Fruit fly (Drosophila melanogaster) whole organism, embryonic: ENCODE results near the gene CycG.
A peak's percentile ranks its signal among the peaks of the same experiment; 100 is the strongest.

ENCODE experiments used
- Antp ChIP-seq: fragments of 200-800 bp; sonication (Bioruptor generic); optimal IDR thresholded peaks from 3 replicates; lab custom pipeline; 2016; ENCODE audit warnings: missing biosample characterization, missing genetic modification characterization
- Awh ChIP-seq: fragments of 200-800 bp; sonication (Bioruptor generic); IDR thresholded peaks from 2 replicates; pipeline ENCODE4, ENCODE4 v1.3.6; 2022; ENCODE audit warnings: missing biosample characterization, missing genetic modification characterization
- Bdp1 ChIP-seq: fragments of 200-800 bp; sonication (Bioruptor generic); optimal IDR thresholded peaks from 3 replicates; lab custom pipeline; 2016; ENCODE audit warnings: missing biosample characterization, missing genetic modification characterization
- CG10366 ChIP-seq: fragments of 200-800 bp; sonication (Bioruptor generic); IDR thresholded peaks from 2 replicates; pipeline ENCODE4 v1.3.6; 2022; ENCODE audit warnings: missing biosample characterization, missing genetic modification characterization
- CG11695 ChIP-seq: fragments of 200-800 bp; sonication (Bioruptor generic); IDR thresholded peaks from 3 replicates; pipeline ENCODE4 v1.3.6; 2022; ENCODE audit warnings: missing biosample characterization, missing genetic modification characterization
- CG13287 ChIP-seq: fragments of 200-800 bp; sonication (Bioruptor generic); IDR thresholded peaks from 2 replicates; pipeline ENCODE4 v1.3.6; 2022; ENCODE audit warnings: missing biosample characterization, missing genetic modification characterization; ENCODE audit not compliant: partially characterized antibody
- CG15269 ChIP-seq: fragments of 200-800 bp; sonication (Bioruptor generic); optimal IDR thresholded peaks from 2 replicates; lab custom pipeline; 2018; ENCODE audit warnings: missing biosample characterization, mild to moderate bottlenecking, missing genetic modification characterization, moderate library complexity
- CG15514 ChIP-seq: fragments of 200-800 bp; sonication (Bioruptor generic); optimal IDR thresholded peaks from 3 replicates; lab custom pipeline; 2017; ENCODE audit warnings: missing biosample characterization, missing genetic modification characterization, mild to moderate bottlenecking, moderate library complexity, missing genetic modification reagents
- CG16815 ChIP-seq: fragments of 200-800 bp; sonication (Bioruptor generic); optimal IDR thresholded peaks from 3 replicates; lab custom pipeline; 2017; ENCODE audit warnings: missing biosample characterization, mild to moderate bottlenecking, missing genetic modification characterization
- CG17912 ChIP-seq: fragments of 200-800 bp; sonication (Bioruptor generic); optimal IDR thresholded peaks from 2 replicates; lab custom pipeline; 2018; ENCODE audit warnings: missing biosample characterization, mild to moderate bottlenecking, missing genetic modification characterization
- CG18619 ChIP-seq: fragments of 200-800 bp; sonication (Bioruptor generic); optimal IDR thresholded peaks from 3 replicates; lab custom pipeline; 2017; ENCODE audit warnings: missing biosample characterization, mild to moderate bottlenecking, missing genetic modification characterization
- CG2678 ChIP-seq: fragments of 200-800 bp; sonication (Bioruptor generic); optimal IDR thresholded peaks from 3 replicates; lab custom pipeline; 2019; ENCODE audit warnings: missing biosample characterization, mild to moderate bottlenecking, missing genetic modification characterization, moderate library complexity
- CG2875 ChIP-seq: fragments of 200-800 bp; sonication (Bioruptor generic); optimal IDR thresholded peaks from 2 replicates; lab custom pipeline; 2017; ENCODE audit warnings: missing biosample characterization, mild to moderate bottlenecking, missing genetic modification characterization, missing genetic modification reagents
- CG33557 ChIP-seq: fragments of 200-800 bp; sonication (Bioruptor generic); optimal IDR thresholded peaks from 2 replicates; lab custom pipeline; 2019; ENCODE audit warnings: missing biosample characterization, mild to moderate bottlenecking, missing genetic modification characterization, moderate library complexity
- CG3407 ChIP-seq: fragments of 200-800 bp; sonication (Bioruptor generic); optimal IDR thresholded peaks from 2 replicates; lab custom pipeline; 2018; ENCODE audit warnings: missing biosample characterization, mild to moderate bottlenecking, missing genetic modification characterization
- CG34376 ChIP-seq: fragments of 200-800 bp; sonication (Bioruptor generic); optimal IDR thresholded peaks from 2 replicates; lab custom pipeline; 2018; ENCODE audit warnings: missing biosample characterization, mild to moderate bottlenecking, missing genetic modification characterization
- CG6765 ChIP-seq: fragments of 200-800 bp; sonication (Bioruptor generic); optimal IDR thresholded peaks from 3 replicates; lab custom pipeline; 2017; ENCODE audit warnings: missing biosample characterization, mild to moderate bottlenecking, missing genetic modification characterization
- CG7928 ChIP-seq: fragments of 200-800 bp; sonication (Bioruptor generic); optimal IDR thresholded peaks from 2 replicates; lab custom pipeline; 2017; ENCODE audit warnings: missing biosample characterization, mild to moderate bottlenecking, missing genetic modification characterization
- CG7963 ChIP-seq: fragments of 200-800 bp; sonication (Bioruptor generic); IDR thresholded peaks from 3 replicates; pipeline ENCODE4 v1.3.6; 2022; ENCODE audit warnings: missing biosample characterization, missing genetic modification characterization; ENCODE audit not compliant: partially characterized antibody
- CG8290 ChIP-seq, 3 experiments: fragments of 200-800 bp; sonication (Bioruptor generic); optimal IDR thresholded peaks; 2 replicates each; lab custom pipeline; 2016 to 2019; ENCODE audit warnings: missing biosample characterization in 3 of 3, missing genetic modification characterization in 3 of 3, mild to moderate bottlenecking in 2 of 3, moderate library complexity in 1 of 3
- Camta ChIP-seq: fragments of 200-800 bp; sonication (Bioruptor generic); optimal IDR thresholded peaks from 2 replicates; lab custom pipeline; 2016; ENCODE audit warnings: missing biosample characterization, missing genetic modification characterization
- Deaf1 ChIP-seq: fragments of 200-800 bp; optimal IDR thresholded peaks from 3 replicates; lab custom pipeline; 2019; ENCODE audit warnings: missing biosample characterization, mild to moderate bottlenecking, missing genetic modification characterization, moderate library complexity
- Dip2 ChIP-seq: fragments of 200-800 bp; sonication (Bioruptor generic); IDR thresholded peaks from 2 replicates; pipeline ENCODE4 v1.3.6; 2022; ENCODE audit warnings: missing biosample characterization, missing genetic modification characterization
- Doc3 ChIP-seq: fragments of 200-800 bp; sonication (Bioruptor generic); IDR thresholded peaks from 3 replicates; pipeline ENCODE4 v1.3.6; 2022; ENCODE audit warnings: missing biosample characterization, missing genetic modification characterization; ENCODE audit not compliant: partially characterized antibody
- Hand ChIP-seq: fragments of 200-800 bp; sonication (Bioruptor generic); optimal IDR thresholded peaks from 2 replicates; lab custom pipeline; 2017; ENCODE audit warnings: mild to moderate bottlenecking, missing biosample characterization, missing genetic modification reagents, missing genetic modification characterization
- Hr51 ChIP-seq, 2 experiments: fragments of 200-800 bp; sonication (Bioruptor generic); optimal IDR thresholded peaks; 2 replicates in 1 of 2; 3 replicates in 1 of 2; lab custom pipeline; 2016 to 2018; ENCODE audit warnings: missing biosample characterization in 2 of 2, missing genetic modification characterization in 2 of 2, mild to moderate bottlenecking in 1 of 2, moderate library complexity in 1 of 2
- Jarid2 ChIP-seq: fragments of 200-800 bp; sonication (Bioruptor generic); optimal IDR thresholded peaks from 3 replicates; lab custom pipeline; 2017; ENCODE audit warnings: mild to moderate bottlenecking, missing biosample characterization, missing genetic modification reagents, missing genetic modification characterization
- Kr ChIP-seq: fragments of 200-800 bp; sonication (Bioruptor generic); optimal IDR thresholded peaks from 2 replicates; lab custom pipeline; 2017; ENCODE audit warnings: missing biosample characterization, mild to moderate bottlenecking, missing genetic modification characterization
- NFAT ChIP-seq: fragments of 200-800 bp; sonication (Bioruptor generic); IDR thresholded peaks from 2 replicates; pipeline ENCODE4 v1.3.6; 2022; ENCODE audit warnings: missing biosample characterization, missing genetic modification characterization
- Nf-YC ChIP-seq: fragments of 200-800 bp; optimal IDR thresholded peaks from 3 replicates; lab custom pipeline; 2019; ENCODE audit warnings: missing biosample characterization, mild to moderate bottlenecking, missing genetic modification characterization, moderate library complexity
- PHDP ChIP-seq: fragments of 200-800 bp; sonication (Bioruptor generic); optimal IDR thresholded peaks from 3 replicates; lab custom pipeline; 2018; ENCODE audit warnings: missing biosample characterization, mild to moderate bottlenecking, missing genetic modification characterization, moderate library complexity
- Spps ChIP-seq: fragments of 200-800 bp; sonication (Bioruptor generic); optimal IDR thresholded peaks from 2 replicates; lab custom pipeline; 2018; ENCODE audit warnings: missing biosample characterization, mild to moderate bottlenecking, missing genetic modification characterization
- Sry-δ ChIP-seq: fragments of 200-800 bp; sonication (Bioruptor generic); optimal IDR thresholded peaks from 2 replicates; lab custom pipeline; 2016; ENCODE audit warnings: missing biosample characterization, missing genetic modification characterization
- Tbp ChIP-seq: fragments of >200 bp; optimal IDR thresholded peaks from 2 replicates; lab custom pipeline; 2018; ENCODE audit warnings: missing biosample characterization, missing genetic modification characterization
- abd-A ChIP-seq: fragments of 200-800 bp; sonication (Bioruptor generic); optimal IDR thresholded peaks from 3 replicates; lab custom pipeline; 2019; ENCODE audit warnings: missing biosample characterization, mild to moderate bottlenecking, missing genetic modification characterization, moderate library complexity
- ash1 ChIP-seq: fragments of 200-800 bp; sonication (Bioruptor generic); optimal IDR thresholded peaks from 2 replicates; lab custom pipeline; 2018; ENCODE audit warnings: missing biosample characterization, mild to moderate bottlenecking, missing genetic modification characterization
- bsh ChIP-seq, 2 experiments: fragments of 200-800 bp; sonication (Bioruptor generic); optimal IDR thresholded peaks; 2 replicates each; lab custom pipeline; 2017 to 2018; ENCODE audit warnings: mild to moderate bottlenecking in 2 of 2, missing biosample characterization in 2 of 2, missing genetic modification characterization in 2 of 2, moderate library complexity in 1 of 2
- crc ChIP-seq: fragments of 200-800 bp; sonication (Bioruptor generic); optimal IDR thresholded peaks from 2 replicates; lab custom pipeline; 2016; ENCODE audit warnings: missing biosample characterization, missing genetic modification characterization
- dysf ChIP-seq: fragments of 200-800 bp; sonication (Bioruptor generic); IDR thresholded peaks from 3 replicates; pipeline ENCODE4 v1.3.6; 2022; ENCODE audit warnings: missing biosample characterization, missing genetic modification characterization
- fu2 ChIP-seq: fragments of 200-800 bp; sonication (Bioruptor generic); optimal IDR thresholded peaks from 2 replicates; lab custom pipeline; 2016; ENCODE audit warnings: missing biosample characterization, missing genetic modification characterization
- h ChIP-seq: fragments of >200 bp; optimal IDR thresholded peaks from 2 replicates; lab custom pipeline; 2017
- hb ChIP-seq: fragments of 200-800 bp; sonication (Bioruptor generic); IDR thresholded peaks from 3 replicates; pipeline ENCODE4 v1.3.6; 2022; ENCODE audit warnings: missing biosample characterization, missing genetic modification characterization; ENCODE audit not compliant: partially characterized antibody
- her ChIP-seq: fragments of 200-800 bp; sonication (Bioruptor generic); optimal IDR thresholded peaks from 2 replicates; lab custom pipeline; 2016; ENCODE audit warnings: missing biosample characterization, missing genetic modification characterization
- knrl ChIP-seq: fragments of 200-800 bp; sonication (Bioruptor generic); IDR thresholded peaks from 3 replicates; pipeline ENCODE4 v1.3.6; 2022; ENCODE audit warnings: missing biosample characterization, missing genetic modification characterization; ENCODE audit not compliant: partially characterized antibody
- mirr ChIP-seq: fragments of 200-800 bp; sonication (Bioruptor generic); optimal IDR thresholded peaks from 3 replicates; lab custom pipeline; 2018; ENCODE audit warnings: missing biosample characterization, mild to moderate bottlenecking, missing genetic modification characterization
- mld ChIP-seq: fragments of 200-800 bp; sonication (Bioruptor generic); IDR thresholded peaks from 3 replicates; pipeline ENCODE4 v1.3.6; 2022; ENCODE audit warnings: missing biosample characterization, missing genetic modification characterization; ENCODE audit not compliant: partially characterized antibody
- scrt ChIP-seq: fragments of 200-800 bp; sonication (Bioruptor generic); optimal IDR thresholded peaks from 2 replicates; lab custom pipeline; 2018; ENCODE audit warnings: missing biosample characterization, mild to moderate bottlenecking, missing genetic modification characterization, moderate library complexity
- sr ChIP-seq: fragments of 200-800 bp; sonication (Bioruptor generic); IDR thresholded peaks from 3 replicates; pipeline ENCODE4 v1.3.6; 2022; ENCODE audit warnings: missing biosample characterization, missing genetic modification characterization
- tll ChIP-seq, 2 experiments: fragments of 200-800 bp in 1 of 2; fragments of >200 bp in 1 of 2; sonication (Bioruptor generic) in 1 of 2; optimal IDR thresholded peaks; 2 replicates each; lab custom pipeline; 2017 to 2019; ENCODE audit warnings: missing biosample characterization in 2 of 2, missing genetic modification characterization in 2 of 2, mild to moderate bottlenecking in 1 of 2, moderate library complexity in 1 of 2

Gene CycG

DNA sequence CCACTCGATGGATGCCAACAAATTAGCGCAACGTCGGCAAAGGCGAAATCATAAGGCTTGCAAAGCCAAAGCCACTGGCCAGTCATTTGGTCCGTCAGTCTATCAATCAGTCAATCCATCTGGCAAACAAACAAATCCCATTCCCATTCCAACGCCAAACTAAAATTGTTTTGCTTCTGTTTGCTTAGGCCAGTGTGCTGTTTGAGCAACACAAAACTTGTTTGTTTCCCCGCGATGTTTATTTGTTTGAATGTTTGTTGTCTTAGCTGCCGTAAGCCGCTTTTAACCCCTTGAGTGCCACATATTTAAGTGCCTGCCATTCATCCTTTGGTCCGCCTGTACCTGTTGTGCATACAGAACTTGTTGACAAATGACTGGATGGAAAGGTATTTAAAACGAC is 61.6 kb downstream of the CycG start:
- TF ChIP-seq knrl (GFP tag; lab: Robert Waterston, UW): no peak
- no peak for TF ChIP-seq CG7963 (GFP tag; lab: Robert Waterston, UW)
- TF ChIP-seq tll (GFP tag; optimal IDR thresholded peaks at IDR 0.05; lab: Kevin White, UChicago): peak in 1 of 2 experiments; percentile 98
- TF ChIP-seq fu2 (GFP tag; lab: Kevin White, UChicago): no peak
- TF ChIP-seq bsh (GFP tag; optimal IDR thresholded peaks at IDR 0.05; lab: Kevin White, UChicago): peak in 1 of 2 experiments; percentile 68
- no peak for TF ChIP-seq Sry-δ (GFP tag; lab: Kevin White, UChicago)
- no peak for TF ChIP-seq Nf-YC (tag; lab: Kevin White, UChicago)
- no peak for TF ChIP-seq CG13287 (GFP tag; lab: Robert Waterston, UW)
- peak; percentile 74 for TF ChIP-seq Spps (tag; lab: Kevin White, UChicago)
- TF ChIP-seq crc (GFP tag; lab: Kevin White, UChicago): peak; percentile 28
- no peak for TF ChIP-seq hb
- peak; percentile 100 for TF ChIP-seq Kr
- no peak for TF ChIP-seq Antp (GFP tag; lab: Kevin White, UChicago)
- TF ChIP-seq CG2678 (tag; lab: Kevin White, UChicago): peak; percentile 57
- TF ChIP-seq CG3407 (GFP tag; lab: Kevin White, UChicago): peak; percentile 76
- no peak for TF ChIP-seq CG10366 (GFP tag; lab: Robert Waterston, UW)
- TF ChIP-seq dysf (GFP tag; lab: Robert Waterston, UW): no peak
- no peak for TF ChIP-seq Hand
- peak; percentile 55 for TF ChIP-seq Bdp1 (GFP tag; lab: Kevin White, UChicago)
- TF ChIP-seq scrt (GFP tag; lab: Kevin White, UChicago): no peak
- TF ChIP-seq CG17912 (GFP tag; lab: Kevin White, UChicago): no peak
- no peak for TF ChIP-seq NFAT
- peak; percentile 91 for TF ChIP-seq CG33557
- TF ChIP-seq Dip2 (GFP tag; lab: Robert Waterston, UW): no peak
- no peak for TF ChIP-seq CG15514 (GFP tag; lab: Kevin White, UChicago)
- TF ChIP-seq Hr51 (GFP tag; optimal IDR thresholded peaks at IDR 0.05; lab: Kevin White, UChicago): peak in 1 of 2 experiments; percentile 61
- TF ChIP-seq Deaf1 (tag; lab: Kevin White, UChicago): no peak
- peak; percentile 14 for TF ChIP-seq CG16815 (GFP tag; lab: Kevin White, UChicago)
- no peak for TF ChIP-seq Doc3 (GFP tag; lab: Robert Waterston, UW)
- TF ChIP-seq CG15269 (tag; lab: Kevin White, UChicago): no peak
- peak; percentile 53 for TF ChIP-seq CG18619 (GFP tag; lab: Kevin White, UChicago)
- no peak for TF ChIP-seq CG6765 (GFP tag; lab: Kevin White, UChicago)
- TF ChIP-seq h (lab: Kevin White, UChicago): no peak
- TF ChIP-seq Tbp: no peak
- no peak for TF ChIP-seq CG34376 (GFP tag; lab: Kevin White, UChicago)
- no peak for TF ChIP-seq mld
- no peak for TF ChIP-seq CG7928
- peak; percentile 67; the same call in 1 of the 2 replicates for TF ChIP-seq Awh (GFP tag; lab: Robert Waterston, UW)
- 0 out of 3 replicates have a peak, but pooled peaks have one; percentile 21 for TF ChIP-seq CG11695 (GFP tag; lab: Robert Waterston, UW)
- peak; percentile 43 for TF ChIP-seq Jarid2 (GFP tag; lab: Kevin White, UChicago)
- no peak for TF ChIP-seq abd-A (tag; lab: Kevin White, UChicago)
- TF ChIP-seq mirr: peak; percentile 25
- TF ChIP-seq PHDP (tag; lab: Kevin White, UChicago): no peak
- peak; percentile 50 for TF ChIP-seq Camta
- no peak for TF ChIP-seq sr (GFP tag; lab: Robert Waterston, UW)
- TF ChIP-seq her (GFP tag; lab: Kevin White, UChicago): peak; percentile 45
- TF ChIP-seq CG8290 (GFP tag; optimal IDR thresholded peaks at IDR 0.05; lab: Kevin White, UChicago): peak; percentile 64
- TF ChIP-seq CG8290 (tag; optimal IDR thresholded peaks at IDR 0.05; lab: Kevin White, UChicago): peak in 1 of 2 experiments; percentile 90
- no peak for TF ChIP-seq ash1 (GFP tag; lab: Kevin White, UChicago)
- TF ChIP-seq CG2875 (GFP tag; lab: Kevin White, UChicago): peak; percentile 70
